Fruit fly (Drosophila melanogaster) Kc167 (cell line): Measurements from ENCODE around the gene NT1.

Experiments
- Myc ChIP-seq: fragments of >200 bp; optimal IDR thresholded peaks from 2 replicates; lab custom pipeline; 2017; ENCODE audit warnings: missing external identifiers
- Sin3A ChIP-seq: fragments of >200 bp; optimal IDR thresholded peaks from 2 replicates; lab custom pipeline; 2018; ENCODE audit warnings: missing external identifiers
- h ChIP-seq: fragments of >200 bp; optimal IDR thresholded peaks from 3 replicates; lab custom pipeline; 2018; ENCODE audit warnings: missing external identifiers
- insv ChIP-seq: fragments of >200 bp; optimal IDR thresholded peaks from 3 replicates; lab custom pipeline; 2018; ENCODE audit warnings: missing external identifiers
- psq ChIP-seq: fragments of >200 bp; optimal IDR thresholded peaks from 2 replicates; lab custom pipeline; 2017; ENCODE audit warnings: missing external identifiers
- ttk ChIP-seq: sonication (Bioruptor generic); optimal IDR thresholded peaks from 2 replicates; lab custom pipeline; 2017; ENCODE audit warnings: missing external identifiers

NT1 gene

dm6 chr3L:4490702-4491243 lies 17.5 kb downstream of the NT1 start, which contains the start of gene CG13722:
Gene CG13722 (minus strand): TSS chr3L:4490963.
- no peak for TF ChIP-seq ttk (lab: Kevin White, UChicago)
- TF ChIP-seq psq (lab: Kevin White, UChicago), result no peak
- TF ChIP-seq Myc (lab: Kevin White, UChicago), result no peak
- TF ChIP-seq h (lab: Kevin White, UChicago), result no peak
- no peak for TF ChIP-seq Sin3A
- no peak for TF ChIP-seq insv (lab: Kevin White, UChicago)

dm6 chr3L:4489490-4489889 lies 18.7 kb downstream of the NT1 start:
- TF ChIP-seq insv (lab: Kevin White, UChicago) (no peak), Myc (lab: Kevin White, UChicago) (no peak), Sin3A (no peak), psq (lab: Kevin White, UChicago) (no peak), ttk (lab: Kevin White, UChicago) (no peak), h (lab: Kevin White, UChicago) (no peak)

- TF ChIP-seq insv (lab: Kevin White, UChicago), result no peak
- TF ChIP-seq psq (lab: Kevin White, UChicago), result no peak
- no peak for TF ChIP-seq h (lab: Kevin White, UChicago)
- TF ChIP-seq Sin3A, result no peak
- TF ChIP-seq ttk (lab: Kevin White, UChicago), result no peak
- TF ChIP-seq Myc (lab: Kevin White, UChicago), result no peak
These were observed 23.6 kb downstream of the NT1 start for dm6 chr3L:4484623-4485022.

dm6 chr3L:4482509-4482908 lies 25.7 kb downstream of the NT1 start, which contains the start of gene CG11350:
Gene CG11350 (plus strand): TSS chr3L:4482809.
- TF ChIP-seq Myc (lab: Kevin White, UChicago) (no peak), insv (lab: Kevin White, UChicago) (no peak), ttk (lab: Kevin White, UChicago) (no peak), psq (lab: Kevin White, UChicago) (no peak), Sin3A (no peak), h (lab: Kevin White, UChicago) (no peak)

- TF ChIP-seq Sin3A (no peak), insv (lab: Kevin White, UChicago) (no peak)
These were observed 27.5 kb downstream of the NT1 start for dm6 chr3L:4480764-4481163.

- TF ChIP-seq insv (lab: Kevin White, UChicago) (no peak), Myc (lab: Kevin White, UChicago) (no peak), h (lab: Kevin White, UChicago) (no peak), Sin3A (no peak), psq (lab: Kevin White, UChicago) (no peak), ttk (lab: Kevin White, UChicago) (no peak)
These were observed 28.3 kb downstream of the NT1 start, which contains the start of gene CG7465 for dm6 chr3L:4479938-4480337. Gene CG7465 (plus strand): TSS chr3L:4480283.

dm6 chr3L:4477656-4478254 lies 30.5 kb downstream of the NT1 start:
- TF ChIP-seq Sin3A, result no peak
- TF ChIP-seq h (lab: Kevin White, UChicago), result no peak
- TF ChIP-seq ttk (lab: Kevin White, UChicago), result no peak

- TF ChIP-seq psq (lab: Kevin White, UChicago) (no peak), ttk (lab: Kevin White, UChicago) (no peak), insv (lab: Kevin White, UChicago) (no peak), Sin3A (no peak), Myc (lab: Kevin White, UChicago) (no peak), h (lab: Kevin White, UChicago) (no peak)
These were observed 32.5 kb downstream of the NT1 start for dm6 chr3L:4475704-4476103.

- no peak for TF ChIP-seq ttk (lab: Kevin White, UChicago)
- no peak for TF ChIP-seq h (lab: Kevin White, UChicago)
- no peak for TF ChIP-seq insv (lab: Kevin White, UChicago)
- no peak for TF ChIP-seq Myc (lab: Kevin White, UChicago)
- TF ChIP-seq psq (lab: Kevin White, UChicago), result no peak
- TF ChIP-seq Sin3A, result no peak
These were observed 33.2 kb downstream of the NT1 start for dm6 chr3L:4474946-4475470.

- TF ChIP-seq psq (lab: Kevin White, UChicago), result no peak
- TF ChIP-seq Sin3A, result no peak
- no peak for TF ChIP-seq ttk (lab: Kevin White, UChicago)
- TF ChIP-seq insv (lab: Kevin White, UChicago), result no peak
- no peak for TF ChIP-seq h (lab: Kevin White, UChicago)
- no peak for TF ChIP-seq Myc (lab: Kevin White, UChicago)
These were observed 35.5 kb downstream of the NT1 start, which contains the start of gene CG11349 for dm6 chr3L:4472768-4473167. Gene CG11349 (plus strand): TSS chr3L:4473068.

dm6 chr3L:4471449-4471848 lies 36.8 kb downstream of the NT1 start, which contains the start of gene CG32248:
Gene CG32248 (plus strand): TSS chr3L:4471749.
- TF ChIP-seq Myc (lab: Kevin White, UChicago) (no peak), insv (lab: Kevin White, UChicago) (no peak), psq (lab: Kevin White, UChicago) (no peak), Sin3A (no peak), ttk (lab: Kevin White, UChicago) (no peak), h (lab: Kevin White, UChicago) (no peak)

- TF ChIP-seq h (lab: Kevin White, UChicago), result no peak
- TF ChIP-seq Myc (lab: Kevin White, UChicago), result no peak
- TF ChIP-seq psq (lab: Kevin White, UChicago), result no peak
- TF ChIP-seq insv (lab: Kevin White, UChicago), result no peak
- no peak for TF ChIP-seq ttk (lab: Kevin White, UChicago)
- no peak for TF ChIP-seq Sin3A
These were observed 38.5 kb downstream of the NT1 start, which contains the start of gene CG32249 for dm6 chr3L:4469701-4470100. Gene CG32249 (plus strand): TSS chr3L:4470001.
